Worm (Caenorhabditis elegans): Measurements from ENCODE around the gene atg-13.

Gene atg-13

DNA sequence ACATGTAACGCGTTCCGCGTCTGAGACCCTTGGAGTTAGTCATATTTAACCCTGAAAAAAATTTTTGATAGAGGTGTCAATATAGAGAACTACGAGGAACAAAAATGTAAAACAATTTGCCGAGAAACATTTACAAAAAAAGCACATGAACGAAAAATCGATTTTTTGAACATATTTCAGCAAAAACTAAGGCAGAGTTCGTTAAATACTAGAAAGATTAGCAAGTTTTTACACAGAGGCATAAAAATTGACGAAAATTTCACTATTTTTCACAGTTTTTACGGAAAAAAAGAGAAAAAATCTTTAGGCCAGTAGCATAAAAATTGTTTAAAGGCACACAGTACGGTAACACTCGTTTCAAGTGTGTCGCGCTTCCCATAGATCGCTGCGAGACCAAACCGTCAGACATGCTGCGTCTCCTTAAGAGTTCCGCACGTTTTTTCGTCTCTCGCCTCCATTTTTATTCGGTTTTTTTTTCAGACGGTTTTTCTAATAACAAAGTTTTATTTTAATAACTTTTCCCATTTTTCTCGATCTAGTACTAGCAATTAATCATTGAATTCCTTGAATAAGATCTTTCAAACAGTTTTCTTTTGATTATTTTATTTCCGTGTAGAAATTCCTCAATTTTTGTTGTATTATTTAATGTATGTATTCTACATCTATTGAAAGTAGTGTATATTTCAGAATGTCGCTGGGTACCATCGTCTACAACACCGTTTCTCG lies 27.6 kb downstream of the atg-13 start, which contains the start of the genes rpl-21 and C14B9.10 (continued):
- TF ChIP-seq vab-15 (tag; optimal IDR thresholded peaks at IDR 0.05) (no peak), unc-86 (tag; optimal IDR thresholded peaks at IDR 0.05) (peak; percentile 74), lin-15B (tag; optimal IDR thresholded peaks at IDR 0.05) (peak; percentile 78), unc-62 (GFP tag; optimal IDR thresholded peaks at IDR 0.05) (no peak), lin-13 (GFP tag; optimal IDR thresholded peaks at IDR 0.05) (peak; percentile 73), mab-9 (GFP tag; IDR thresholded peaks at IDR 0.05) (no peak), lin-35 (GFP tag; optimal IDR thresholded peaks at IDR 0.05) (peak; percentile 84 to 89), pag-3 (tag; optimal IDR thresholded peaks at IDR 0.05; ENCODE audit: borderline replicate concordance, insufficient read depth) (no peak), ets-5 (GFP tag; IDR thresholded peaks at IDR 0.05) (no peak), blmp-1 (tag; optimal IDR thresholded peaks at IDR 0.05) (peak; percentile 72), nhr-84 (tag; optimal IDR thresholded peaks at IDR 0.05) (no peak), mep-1 (tag; optimal IDR thresholded peaks at IDR 0.05) (peak; percentile 86), C34B4.2 (tag; optimal IDR thresholded peaks at IDR 0.05) (no peak), dpl-1 (GFP tag; optimal IDR thresholded peaks at IDR 0.05) (peak; percentile 75 to 80 (median 78)), F16B12.6 (tag; optimal IDR thresholded peaks at IDR 0.05) (peak; percentile 53), snu-23 (GFP tag; optimal IDR thresholded peaks at IDR 0.05) (peak; percentile 93), nhr-90 (tag; optimal IDR thresholded peaks at IDR 0.05; ENCODE audit: poor library complexity) (peak; percentile 82), sox-4 (tag; optimal IDR thresholded peaks at IDR 0.05) (peak; percentile 33), nhr-20 (tag; optimal IDR thresholded peaks at IDR 0.05) (peak; percentile 85), Y116A8C.19 (tag; optimal IDR thresholded peaks at IDR 0.05; ENCODE audit: borderline replicate concordance) (no peak), lsy-2 (tag; optimal IDR thresholded peaks at IDR 0.05) (peak; percentile 99), skn-1 (tag; optimal IDR thresholded peaks at IDR 0.05) (peak; percentile 85), ztf-11 (tag; optimal IDR thresholded peaks at IDR 0.05) (peak in 1 of 2 experiments; percentile 13), efl-1 (optimal IDR thresholded peaks at IDR 0.05) (peak; percentile 87 to 91), efl-1 (GFP tag; optimal IDR thresholded peaks at IDR 0.05 in 1 of 2) (peak; percentile 77 to 97), ceh-90 (tag; optimal IDR thresholded peaks at IDR 0.05) (no peak), nhr-77 (tag; optimal IDR thresholded peaks at IDR 0.05) (peak; percentile 73), efl-3 (GFP tag; optimal IDR thresholded peaks at IDR 0.05) (no peak), nhr-19 (GFP tag; conservative IDR thresholded peaks at IDR 0.05) (peak; percentile 85), egl-13 (tag; optimal IDR thresholded peaks at IDR 0.05) (peak; percentile 27), snpc-4 (tag; optimal IDR thresholded peaks at IDR 0.05) (peak; percentile 35)

DNA sequence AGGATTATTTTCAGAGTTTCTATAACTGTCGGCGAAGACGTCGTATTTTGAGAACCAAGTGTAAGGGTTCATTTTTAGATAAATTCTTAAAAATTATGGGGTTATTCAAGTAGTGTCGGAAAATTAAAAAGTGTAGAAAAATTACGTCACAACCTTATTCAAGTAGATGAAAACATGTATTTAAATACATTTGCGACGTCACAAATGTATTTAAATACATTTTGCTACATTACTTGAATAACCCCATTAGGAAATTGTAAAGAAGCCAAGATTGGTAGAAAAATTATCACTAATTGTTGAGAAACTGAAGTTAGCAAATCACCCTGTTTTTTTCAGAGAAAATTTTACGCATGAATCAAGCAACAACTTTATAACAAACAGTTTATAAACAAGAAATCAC lies 28.8 kb downstream of the atg-13 start:
- TF ChIP-seq lsy-2 (tag; optimal IDR thresholded peaks at IDR 0.05) (peak in 1 of 2 experiments; percentile 28), ceh-82 (tag; optimal IDR thresholded peaks at IDR 0.05) (no peak)

DNA sequence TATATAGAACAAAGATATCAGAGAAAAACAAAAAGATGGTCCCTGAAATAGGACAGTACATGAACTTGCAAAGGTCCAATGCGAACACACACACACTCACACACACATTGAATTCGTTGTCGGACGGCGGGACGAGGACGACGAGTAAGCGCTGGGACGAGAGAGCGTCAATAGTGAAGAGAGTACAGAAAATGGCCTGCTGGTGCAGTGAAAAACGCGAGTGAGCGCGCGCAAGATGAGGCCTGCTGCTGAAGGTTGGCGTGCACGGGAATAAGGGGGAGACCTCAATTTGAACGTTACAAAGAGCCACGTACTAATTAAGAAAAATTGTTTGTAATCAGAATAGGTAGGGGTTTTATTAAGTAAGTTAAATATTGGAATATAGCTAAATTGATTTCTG lies 31.0 kb downstream of the atg-13 start:
- TF ChIP-seq unc-62 (GFP tag; optimal IDR thresholded peaks at IDR 0.05) (no peak), ztf-4 (tag; optimal IDR thresholded peaks at IDR 0.05) (no peak), nhr-84 (tag; optimal IDR thresholded peaks at IDR 0.05) (no peak), egl-27 (tag; optimal IDR thresholded peaks at IDR 0.05) (no peak), lsy-2 (tag; optimal IDR thresholded peaks at IDR 0.05) (peak; percentile 25 to 52), fos-1 (tag; optimal IDR thresholded peaks at IDR 0.05) (no peak), lin-35 (GFP tag; optimal IDR thresholded peaks at IDR 0.05) (peak; percentile 6 to 20), aly-2 (tag; optimal IDR thresholded peaks at IDR 0.05) (no peak), grh-1 (GFP tag; IDR thresholded peaks at IDR 0.05) (no peak), pqm-1 (tag; optimal IDR thresholded peaks at IDR 0.05) (no peak), pax-3 (tag; optimal IDR thresholded peaks at IDR 0.05) (no peak), unc-98 (GFP tag; IDR thresholded peaks at IDR 0.05) (no peak), skn-1 (tag; optimal IDR thresholded peaks at IDR 0.05) (no peak), snu-23 (GFP tag; optimal IDR thresholded peaks at IDR 0.05) (peak; percentile 34), lin-13 (GFP tag; optimal IDR thresholded peaks at IDR 0.05) (no peak), elt-2 (tag; optimal IDR thresholded peaks at IDR 0.05) (no peak), ets-5 (GFP tag; IDR thresholded peaks at IDR 0.05) (no peak), lin-15B (tag; optimal IDR thresholded peaks at IDR 0.05) (no peak), nhr-47 (tag; optimal IDR thresholded peaks at IDR 0.05) (no peak), C04F5.9 (tag; optimal IDR thresholded peaks at IDR 0.05) (no peak), egl-13 (tag; optimal IDR thresholded peaks at IDR 0.05) (no peak), dsc-1 (tag; optimal IDR thresholded peaks at IDR 0.05) (peak; percentile 24), C34B4.2 (tag; optimal IDR thresholded peaks at IDR 0.05) (no peak), mep-1 (tag; optimal IDR thresholded peaks at IDR 0.05) (peak; percentile 47), efl-1 (optimal IDR thresholded peaks at IDR 0.05) (peak in 1 of 2 experiments; percentile 23), efl-1 (GFP tag; optimal IDR thresholded peaks at IDR 0.05 in 1 of 2) (no peak), nhr-76 (tag; optimal IDR thresholded peaks at IDR 0.05) (no peak), ces-1 (GFP tag; optimal IDR thresholded peaks at IDR 0.05) (no peak), aha-1 (tag; optimal IDR thresholded peaks at IDR 0.05) (no peak)
